Fruit fly (Drosophila melanogaster): Measurements from ENCODE around the gene CG4362.

Gene CG4362

DNA sequence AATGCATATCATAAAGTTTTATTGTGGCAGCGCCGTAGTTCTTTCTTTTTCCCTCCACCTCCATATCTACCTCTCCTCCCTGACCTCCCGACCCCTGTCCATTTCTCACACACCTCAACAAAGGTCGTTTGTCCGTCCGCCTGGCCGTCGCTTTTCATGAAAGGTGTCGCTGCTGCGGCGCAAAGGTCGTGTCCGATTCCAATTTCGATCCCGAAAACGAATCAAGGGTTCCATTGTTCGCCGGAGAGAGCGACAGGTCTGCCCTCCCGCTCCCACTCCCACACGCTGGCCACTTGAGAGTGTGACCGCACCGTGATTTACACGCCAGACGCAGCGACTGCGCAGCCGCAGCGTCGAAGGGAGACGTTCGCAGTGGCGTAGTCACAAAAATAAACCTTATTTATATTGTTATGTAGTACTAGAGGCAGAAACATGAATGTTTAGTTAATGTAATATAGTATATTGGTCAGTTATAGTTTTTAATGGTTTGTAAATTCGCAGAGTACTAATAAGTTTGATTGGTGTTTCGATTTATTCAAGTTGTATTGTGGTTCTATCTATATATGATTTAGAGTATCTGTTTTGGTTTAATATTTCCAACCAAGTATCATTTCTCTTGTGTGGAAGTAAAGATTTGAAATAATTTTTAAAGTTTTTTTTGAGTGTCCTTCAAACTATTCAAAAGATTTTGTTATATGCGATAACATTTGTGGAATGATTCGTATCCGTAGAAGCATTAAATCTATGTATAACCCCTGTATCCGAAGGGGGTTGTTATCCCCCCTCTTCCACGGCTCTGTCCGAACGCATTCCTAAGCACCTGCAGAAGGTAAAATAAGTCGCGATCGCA lies 15.1 kb downstream of the CG4362 start (continued):
- TF ChIP-seq pum (GFP tag; optimal IDR thresholded peaks at IDR 0.05), result peak; percentile 63
- peak; percentile 46 for TF ChIP-seq odd (GFP tag; optimal IDR thresholded peaks at IDR 0.05)
- TF ChIP-seq NC2α (GFP tag; optimal IDR thresholded peaks at IDR 0.05), result no peak
- peak; percentile 58; the same call in 1 of the 2 replicates for TF ChIP-seq ara (GFP tag; IDR thresholded peaks at IDR 0.05)
- TF ChIP-seq CG31224 (GFP tag; IDR thresholded peaks at IDR 0.05), result 0 out of 2 replicates have a peak, but pooled peaks have one; percentile 6
- TF ChIP-seq CG30431 (GFP tag; optimal IDR thresholded peaks at IDR 0.05), result peak; percentile 40
- TF ChIP-seq CG16815 (GFP tag; optimal IDR thresholded peaks at IDR 0.05), result peak; percentile 75
- TF ChIP-seq CG10654 (GFP tag; optimal IDR thresholded peaks at IDR 0.05), result peak; percentile 24
- no peak for TF ChIP-seq slbo (GFP tag; IDR thresholded peaks at IDR 0.05)
- peak; percentile 58 to 82 for TF ChIP-seq chif (GFP tag; optimal IDR thresholded peaks at IDR 0.05)
- TF ChIP-seq CG12942 (GFP tag; optimal IDR thresholded peaks at IDR 0.05), result peak; percentile 3
- TF ChIP-seq lmd (GFP tag; IDR thresholded peaks at IDR 0.05), result peak; percentile 33; the same call in 1 of the 2 replicates
- TF ChIP-seq prd (optimal IDR thresholded peaks at IDR 0.05), result no peak
- TF ChIP-seq prd (GFP tag; IDR thresholded peaks at IDR 0.05), result peak; percentile 76; the same call in 1 of the 3 replicates
- TF ChIP-seq kay (GFP tag; optimal IDR thresholded peaks at IDR 0.05), result no peak
- TF ChIP-seq CG3407 (GFP tag; optimal IDR thresholded peaks at IDR 0.05), result peak; percentile 4
- TF ChIP-seq pan (optimal IDR thresholded peaks at IDR 0.05), result no peak
- no peak for TF ChIP-seq pan (GFP tag; optimal IDR thresholded peaks at IDR 0.05 in 1 of 2, IDR thresholded peaks at IDR 0.05 in 1 of 2)
- TF ChIP-seq CG6175 (GFP tag; IDR thresholded peaks at IDR 0.05), result 0 out of 3 replicates have a peak, but pooled peaks have one; percentile 36
- TF ChIP-seq CG18599 (GFP tag; optimal IDR thresholded peaks at IDR 0.05), result no peak
- peak; percentile 41 for TF ChIP-seq CG18619 (GFP tag; optimal IDR thresholded peaks at IDR 0.05)
- peak; percentile 38; the same call in 1 of the 2 replicates for TF ChIP-seq CG10959 (GFP tag; IDR thresholded peaks at IDR 0.05)
- TF ChIP-seq Hsf (GFP tag; optimal IDR thresholded peaks at IDR 0.05), result peak; percentile 70
- TF ChIP-seq CG4404 (GFP tag; IDR thresholded peaks at IDR 0.05), result peak; percentile 60
- TF ChIP-seq CG8388 (GFP tag; optimal IDR thresholded peaks at IDR 0.05), result peak; percentile 56
- peak; percentile 53 for TF ChIP-seq zen (tag; optimal IDR thresholded peaks at IDR 0.05)
- peak; percentile 35 for TF ChIP-seq Adf1 (GFP tag; IDR thresholded peaks at IDR 0.05)
- TF ChIP-seq Atf3 (GFP tag; optimal IDR thresholded peaks at IDR 0.05), result peak; percentile 51
- peak; percentile 70 for TF ChIP-seq chn (GFP tag; optimal IDR thresholded peaks at IDR 0.05)
- peak; percentile 64 to 66 for TF ChIP-seq bsh (GFP tag; optimal IDR thresholded peaks at IDR 0.05)
- peak; percentile 70 for TF ChIP-seq Atf-2 (GFP tag; optimal IDR thresholded peaks at IDR 0.05)
- peak; percentile 87 for TF ChIP-seq CG15696 (tag; optimal IDR thresholded peaks at IDR 0.05)
- peak; percentile 34 for TF ChIP-seq slp2 (GFP tag; optimal IDR thresholded peaks at IDR 0.05)
- TF ChIP-seq jing (GFP tag; optimal IDR thresholded peaks at IDR 0.05), result peak; percentile 14
- no peak for TF ChIP-seq hb (GFP tag; IDR thresholded peaks at IDR 0.05; ENCODE audit: partially characterized antibody)
- TF ChIP-seq stwl (tag; optimal IDR thresholded peaks at IDR 0.05), result no peak
- peak; percentile 69 for TF ChIP-seq CG12391 (tag; optimal IDR thresholded peaks at IDR 0.05)
- peak; percentile 94 for TF ChIP-seq CG17361 (GFP tag; IDR thresholded peaks at IDR 0.05)
- TF ChIP-seq mld (GFP tag; IDR thresholded peaks at IDR 0.05; ENCODE audit: partially characterized antibody), result no peak
- peak; percentile 53 for TF ChIP-seq ac (GFP tag; optimal IDR thresholded peaks at IDR 0.05)
- TF ChIP-seq ken (GFP tag; IDR thresholded peaks at IDR 0.05), result peak; percentile 41; the same call in 1 of the 3 replicates
- TF ChIP-seq CG33557 (GFP tag; optimal IDR thresholded peaks at IDR 0.05), result peak; percentile 75
- TF ChIP-seq CG18262 (tag; optimal IDR thresholded peaks at IDR 0.05), result peak; percentile 91
- TF ChIP-seq CG4820 (GFP tag; optimal IDR thresholded peaks at IDR 0.05), result peak; percentile 75
- TF ChIP-seq CG2116 (GFP tag; optimal IDR thresholded peaks at IDR 0.05), result peak; percentile 40
- peak; percentile 78 for TF ChIP-seq CoRest (tag; optimal IDR thresholded peaks at IDR 0.05)
- TF ChIP-seq CG18011 (GFP tag; optimal IDR thresholded peaks at IDR 0.05), result no peak
- peak; percentile 68 for TF ChIP-seq CG13775 (GFP tag; optimal IDR thresholded peaks at IDR 0.05)
- peak; percentile 59 for TF ChIP-seq CG1832 (GFP tag; optimal IDR thresholded peaks at IDR 0.05)
